Worm (Caenorhabditis elegans) whole organism, L1 larva: Measurements from ENCODE around the gene acp-7.

Experiments
- C04F5.9 ChIP-seq: sonication (generic microtip); optimal IDR thresholded peaks from 2 replicates; lab custom pipeline; 2016; ENCODE audit warnings: missing genetic modification characterization, missing compliant biosample characterization
- C16A3.4 ChIP-seq: fragments of 150-350 bp; optimal IDR thresholded peaks from 2 replicates; lab custom pipeline; 2014; ENCODE audit warnings: missing biosample characterization, missing genetic modification characterization
- C34B4.2 ChIP-seq: sonication (generic microtip); optimal IDR thresholded peaks from 2 replicates; lab custom pipeline; 2017; ENCODE audit warnings: mild to moderate bottlenecking, missing genetic modification characterization, missing compliant biosample characterization
- F16B12.6 ChIP-seq: fragments of 150-350 bp; optimal IDR thresholded peaks from 2 replicates; lab custom pipeline; 2014; ENCODE audit warnings: missing biosample characterization, missing genetic modification characterization
- Y116A8C.19 ChIP-seq: sonication (generic microtip); optimal IDR thresholded peaks from 2 replicates; lab custom pipeline; 2016; ENCODE audit warnings: missing compliant biosample characterization, missing genetic modification characterization, borderline replicate concordance
- aha-1 ChIP-seq: fragments of 150-350 bp; optimal IDR thresholded peaks from 2 replicates; lab custom pipeline; 2014; ENCODE audit warnings: missing biosample characterization, missing genetic modification characterization
- ceh-82 ChIP-seq, 3 experiments: fragments of 150-350 bp in 1 of 3; sonication (generic microtip) in 2 of 3; optimal IDR thresholded peaks; 2 replicates each; lab custom pipeline; 2014 to 2017; ENCODE audit warnings: missing biosample characterization in 3 of 3, missing genetic modification characterization in 3 of 3
- ceh-88 ChIP-seq: fragments of 200-800 bp; sonication (Bioruptor generic); IDR thresholded peaks from 2 replicates; pipeline ENCODE4 v1.3.6; 2022; ENCODE audit warnings: missing genetic modification characterization, missing compliant biosample characterization
- ceh-90 ChIP-seq: sonication (generic microtip); optimal IDR thresholded peaks from 2 replicates; lab custom pipeline; 2016; ENCODE audit warnings: missing genetic modification characterization, missing compliant biosample characterization
- ces-1 ChIP-seq: fragments of 150-350 bp; optimal IDR thresholded peaks from 2 replicates; lab custom pipeline; 2014; ENCODE audit warnings: missing biosample characterization, missing genetic modification reagents, missing genetic modification characterization
- dpl-1 ChIP-seq, 3 experiments: fragments of 150-350 bp in 2 of 3; sonication (generic microtip) in 1 of 3; optimal IDR thresholded peaks; 2 replicates each; lab custom pipeline; 2014 to 2017; ENCODE audit warnings: missing biosample characterization in 3 of 3, missing genetic modification characterization in 3 of 3, missing genetic modification reagents in 3 of 3
- efl-1 ChIP-seq, 4 experiments: fragments of 150-350 bp; optimal IDR thresholded peaks in 3 of 4; peaks in 1 of 4; 1 replicate in 1 of 4; 2 replicates in 3 of 4; lab custom pipeline; 2014; ENCODE audit warnings: missing biosample characterization in 2 of 4, missing genetic modification characterization in 2 of 4, missing genetic modification reagents in 2 of 4
- egl-27 ChIP-seq, 2 experiments: fragments of 150-350 bp in 1 of 2; sonication (generic microtip); optimal IDR thresholded peaks; 3 replicates each; lab custom pipeline; 2017 to 2018; ENCODE audit warnings: missing biosample characterization in 2 of 2, missing genetic modification characterization in 2 of 2, missing genetic modification reagents in 2 of 2
- elt-2 ChIP-seq: sonication (generic microtip); optimal IDR thresholded peaks from 2 replicates; lab custom pipeline; 2016; ENCODE audit warnings: missing genetic modification characterization, mild to moderate bottlenecking, inconsistent platforms, missing compliant biosample characterization, missing genetic modification reagents
- elt-3 ChIP-seq, 6 experiments: fragments of 150-350 bp in 1 of 6; sonication (generic microtip); optimal IDR thresholded peaks; 2 replicates each; lab custom pipeline; 2017 to 2018; ENCODE audit warnings: missing biosample characterization in 6 of 6, missing genetic modification characterization in 6 of 6, inconsistent platforms in 1 of 6
- fkh-10 ChIP-seq: sonication (generic microtip); optimal IDR thresholded peaks from 2 replicates; lab custom pipeline; 2017; ENCODE audit warnings: missing biosample characterization, missing genetic modification reagents, missing genetic modification characterization
- fkh-8 ChIP-seq: sonication (generic microtip); optimal IDR thresholded peaks from 2 replicates; lab custom pipeline; 2016; ENCODE audit warnings: mild to moderate bottlenecking, missing genetic modification characterization, missing compliant biosample characterization
- grh-1 ChIP-seq: fragments of 200-800 bp; sonication (Bioruptor generic); IDR thresholded peaks from 2 replicates; pipeline ENCODE4 v1.3.6; 2022; ENCODE audit warnings: missing genetic modification reagents, missing genetic modification characterization, missing compliant biosample characterization
- hlh-17 ChIP-seq: fragments of 200-800 bp; sonication (Bioruptor generic); optimal IDR thresholded peaks from 2 replicates; lab custom pipeline; 2018; ENCODE audit warnings: missing genetic modification characterization, mild to moderate bottlenecking, missing compliant biosample characterization, moderate library complexity, borderline replicate concordance
- hlh-4 ChIP-seq: sonication (generic microtip); optimal IDR thresholded peaks from 2 replicates; lab custom pipeline; 2016; ENCODE audit warnings: mild to moderate bottlenecking, missing genetic modification characterization, missing compliant biosample characterization
- irx-1 ChIP-seq: sonication (generic microtip); optimal IDR thresholded peaks from 2 replicates; lab custom pipeline; 2016; ENCODE audit warnings: missing genetic modification characterization, missing compliant biosample characterization
- isw-1 ChIP-seq: fragments of 200-800 bp; sonication (Bioruptor generic); IDR thresholded peaks from 2 replicates; pipeline ENCODE4 v1.3.6; 2022; ENCODE audit warnings: missing genetic modification characterization, missing compliant biosample characterization
- jun-1 ChIP-seq: fragments of 150-350 bp; optimal IDR thresholded peaks from 2 replicates; lab custom pipeline; 2014; ENCODE audit warnings: missing biosample characterization, missing genetic modification reagents, missing genetic modification characterization
- lin-15B ChIP-seq: fragments of 150-350 bp; sonication (generic microtip); optimal IDR thresholded peaks from 3 replicates; lab custom pipeline; 2014; ENCODE audit warnings: missing biosample characterization, missing genetic modification characterization
- lin-35 ChIP-seq, 2 experiments: fragments of 150-350 bp; optimal IDR thresholded peaks; 2 replicates each; lab custom pipeline; 2014; ENCODE audit warnings: missing biosample characterization in 2 of 2, missing genetic modification characterization in 2 of 2, missing genetic modification reagents in 2 of 2
- lin-39 ChIP-seq: fragments of 150-350 bp; optimal IDR thresholded peaks from 2 replicates; lab custom pipeline; 2014; ENCODE audit warnings: missing biosample characterization, missing genetic modification reagents, missing genetic modification characterization
- lir-3 ChIP-seq: sonication (generic microtip); optimal IDR thresholded peaks from 2 replicates; lab custom pipeline; 2016; ENCODE audit warnings: mild to moderate bottlenecking, missing genetic modification characterization, moderate library complexity, missing compliant biosample characterization; ENCODE audit not compliant: poor library complexity
- lsy-2 ChIP-seq, 2 experiments: fragments of 150-350 bp; optimal IDR thresholded peaks; 2 replicates each; lab custom pipeline; 2014; ENCODE audit warnings: missing biosample characterization in 2 of 2, missing genetic modification characterization in 2 of 2
- mef-2 ChIP-seq: fragments of 150-350 bp; optimal IDR thresholded peaks from 2 replicates; lab custom pipeline; 2014; ENCODE audit warnings: missing biosample characterization, missing genetic modification characterization
- nhr-12 ChIP-seq: sonication (generic microtip); optimal IDR thresholded peaks from 2 replicates; lab custom pipeline; 2017; ENCODE audit warnings: missing biosample characterization, missing genetic modification characterization
- nhr-19 ChIP-seq: fragments of 200-800 bp; sonication (Bioruptor generic); conservative IDR thresholded peaks from 2 replicates; pipeline ENCODE4 v1.3.6; 2022; ENCODE audit warnings: missing genetic modification characterization, missing compliant biosample characterization
- nhr-237 ChIP-seq: fragments of 150-350 bp; optimal IDR thresholded peaks from 2 replicates; lab custom pipeline; 2014; ENCODE audit warnings: missing biosample characterization, missing genetic modification characterization
- nhr-28 ChIP-seq: fragments of 150-350 bp; optimal IDR thresholded peaks from 2 replicates; lab custom pipeline; 2014; ENCODE audit warnings: missing biosample characterization, missing genetic modification characterization
- nhr-47 ChIP-seq: sonication (generic microtip); optimal IDR thresholded peaks from 2 replicates; lab custom pipeline; 2016; ENCODE audit warnings: mild to moderate bottlenecking, missing genetic modification characterization, moderate library complexity, missing compliant biosample characterization
- nhr-77 ChIP-seq: fragments of 150-350 bp; optimal IDR thresholded peaks from 2 replicates; lab custom pipeline; 2014; ENCODE audit warnings: missing biosample characterization, missing genetic modification characterization
- nhr-85 ChIP-seq: sonication (generic microtip); peaks from one replicate; lab custom pipeline; 2016; ENCODE audit warnings: missing genetic modification characterization, inconsistent platforms, missing compliant biosample characterization
- pag-3 ChIP-seq: sonication (generic microtip); optimal IDR thresholded peaks from 2 replicates; lab custom pipeline; 2017; ENCODE audit warnings: missing genetic modification characterization, mild to moderate bottlenecking, missing compliant biosample characterization, antibody characterized with exemption, borderline replicate concordance; ENCODE audit not compliant: insufficient read depth
- pax-3 ChIP-seq: fragments of 200-800 bp; sonication (Bioruptor generic); optimal IDR thresholded peaks from 2 replicates; lab custom pipeline; 2018; ENCODE audit warnings: mild to moderate bottlenecking, missing genetic modification characterization, moderate library complexity, missing compliant biosample characterization
- rnt-1 ChIP-seq: sonication (generic microtip); optimal IDR thresholded peaks from 2 replicates; lab custom pipeline; 2016; ENCODE audit warnings: mild to moderate bottlenecking, missing genetic modification characterization, moderate library complexity, missing compliant biosample characterization
- sptf-1 ChIP-seq: fragments of 150-350 bp; optimal IDR thresholded peaks from 2 replicates; lab custom pipeline; 2014; ENCODE audit warnings: missing biosample characterization, missing genetic modification characterization
- swsn-7 ChIP-seq: sonication (generic microtip); optimal IDR thresholded peaks from 2 replicates; lab custom pipeline; 2016; ENCODE audit warnings: missing genetic modification characterization, missing compliant biosample characterization
- unc-130 ChIP-seq: fragments of 150-350 bp; optimal IDR thresholded peaks from 2 replicates; lab custom pipeline; 2017; ENCODE audit warnings: missing biosample characterization, missing genetic modification characterization, inconsistent platforms
- unc-62 ChIP-seq: fragments of 150-350 bp; optimal IDR thresholded peaks from 2 replicates; lab custom pipeline; 2014; ENCODE audit warnings: missing biosample characterization, missing genetic modification reagents, missing genetic modification characterization
- unc-86 ChIP-seq: sonication (generic microtip); optimal IDR thresholded peaks from 2 replicates; lab custom pipeline; 2016; ENCODE audit warnings: missing genetic modification characterization, missing compliant biosample characterization
- xbp-1 ChIP-seq: sonication (generic microtip); optimal IDR thresholded peaks from 2 replicates; lab custom pipeline; 2016; ENCODE audit warnings: missing genetic modification characterization, missing compliant biosample characterization
- zag-1 ChIP-seq: fragments of 150-350 bp; optimal IDR thresholded peaks from 2 replicates; lab custom pipeline; 2014; ENCODE audit warnings: missing biosample characterization, missing genetic modification characterization

Gene acp-7

DNA sequence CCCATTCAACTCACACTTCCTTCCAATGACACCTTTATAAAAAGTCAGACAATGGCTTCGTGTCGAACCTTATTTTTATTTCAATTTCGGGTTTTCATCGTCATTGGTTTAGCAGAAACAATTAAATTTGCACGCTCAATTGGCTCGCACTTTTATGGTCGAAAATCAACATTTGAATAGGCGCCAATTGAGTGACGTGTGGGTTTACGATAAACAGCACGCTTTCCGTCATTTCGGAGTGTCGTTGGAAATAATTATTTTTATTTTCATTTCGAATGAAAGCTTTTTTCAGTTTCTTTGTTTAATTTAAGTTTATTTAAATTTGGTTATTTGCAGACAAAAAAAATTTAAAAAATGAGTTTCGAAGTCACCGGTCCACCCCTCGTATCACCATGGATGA, 16.3 kb downstream of the acp-7 start, which contains the start of gene exos-2 (continued):
- TF ChIP-seq ceh-82 (tag; optimal IDR thresholded peaks at IDR 0.05; lab: Kevin White, UChicago), result peak; percentile 53 to 75 (median 55)
- peak; percentile 41 for TF ChIP-seq irx-1 (tag; lab: Kevin White, UChicago)
- peak; percentile 77 for TF ChIP-seq nhr-47 (tag; lab: Kevin White, UChicago)
- peak; percentile 69 for TF ChIP-seq isw-1
- TF ChIP-seq lin-15B (tag; lab: Kevin White, UChicago), result peak; percentile 73
- TF ChIP-seq C04F5.9, result peak; percentile 19
- no peak for TF ChIP-seq fkh-10 (GFP tag; lab: Kevin White, UChicago)
- no peak for TF ChIP-seq ceh-90 (tag; lab: Kevin White, UChicago)
- TF ChIP-seq fkh-8, result no peak
- no peak for TF ChIP-seq jun-1
- TF ChIP-seq lin-35 (GFP tag; optimal IDR thresholded peaks at IDR 0.05; lab: Kevin White, UChicago), result peak; percentile 98 to 99
- TF ChIP-seq hlh-4 (tag; lab: Kevin White, UChicago), result no peak
- peak; percentile 80 for TF ChIP-seq rnt-1 (tag; lab: Kevin White, UChicago)
- TF ChIP-seq nhr-12 (tag; lab: Kevin White, UChicago), result no peak
- TF ChIP-seq zag-1 (tag; lab: Kevin White, UChicago), result no peak
- TF ChIP-seq grh-1 (GFP tag; lab: Robert Waterston, UW), result peak; percentile 19; the same call in 1 of the 2 replicates
- no peak for TF ChIP-seq unc-62 (GFP tag; lab: Kevin White, UChicago)
- peak in 1 of 6 experiments; percentile 34 for TF ChIP-seq elt-3 (tag; optimal IDR thresholded peaks at IDR 0.05; lab: Kevin White, UChicago)
- TF ChIP-seq C34B4.2 (tag; lab: Kevin White, UChicago), result no peak
- TF ChIP-seq lir-3 (tag; lab: Kevin White, UChicago), result peak; percentile 13
- TF ChIP-seq dpl-1 (GFP tag; optimal IDR thresholded peaks at IDR 0.05; lab: Kevin White, UChicago), result peak; percentile 95 to 97 (median 96)
- TF ChIP-seq nhr-237, result no peak
- TF ChIP-seq aha-1 (tag; lab: Kevin White, UChicago), result no peak
- TF ChIP-seq ces-1 (GFP tag; lab: Kevin White, UChicago), result no peak
- peak; percentile 63 for TF ChIP-seq swsn-7 (tag; lab: Kevin White, UChicago)
- TF ChIP-seq mef-2 (tag; lab: Kevin White, UChicago), result no peak
- TF ChIP-seq nhr-77 (tag; lab: Kevin White, UChicago), result peak; percentile 55
- no peak for TF ChIP-seq pax-3 (tag; lab: Kevin White, UChicago)
- peak; percentile 76 for TF ChIP-seq nhr-85
- TF ChIP-seq F16B12.6 (tag; lab: Kevin White, UChicago), result peak; percentile 61
- no peak for TF ChIP-seq Y116A8C.19 (tag; lab: Kevin White, UChicago)

ce11 chrIV:6413482-6413881, 18.0 kb downstream of the acp-7 start, which contains the start of gene nlp-71:
Gene nlp-71, minus strand, starts transcription at chrIV:6413582.
- TF ChIP-seq nhr-28 (tag; lab: Kevin White, UChicago), result no peak
- no peak for TF ChIP-seq swsn-7 (tag; lab: Kevin White, UChicago)
- no peak for TF ChIP-seq lin-39 (tag; lab: Kevin White, UChicago)
- no peak for TF ChIP-seq egl-27 (tag; optimal IDR thresholded peaks at IDR 0.05; lab: Kevin White, UChicago)
- TF ChIP-seq hlh-4 (tag; lab: Kevin White, UChicago), result no peak
- TF ChIP-seq elt-2, result no peak
- no peak for TF ChIP-seq efl-1 (optimal IDR thresholded peaks at IDR 0.05; lab: Kevin White, UChicago)
- no peak for TF ChIP-seq efl-1 (GFP tag; optimal IDR thresholded peaks at IDR 0.05 in 1 of 2; lab: Kevin White, UChicago)
- no peak for TF ChIP-seq unc-130
- no peak for TF ChIP-seq xbp-1 (tag; lab: Kevin White, UChicago)
- TF ChIP-seq nhr-85, result no peak

DNA sequence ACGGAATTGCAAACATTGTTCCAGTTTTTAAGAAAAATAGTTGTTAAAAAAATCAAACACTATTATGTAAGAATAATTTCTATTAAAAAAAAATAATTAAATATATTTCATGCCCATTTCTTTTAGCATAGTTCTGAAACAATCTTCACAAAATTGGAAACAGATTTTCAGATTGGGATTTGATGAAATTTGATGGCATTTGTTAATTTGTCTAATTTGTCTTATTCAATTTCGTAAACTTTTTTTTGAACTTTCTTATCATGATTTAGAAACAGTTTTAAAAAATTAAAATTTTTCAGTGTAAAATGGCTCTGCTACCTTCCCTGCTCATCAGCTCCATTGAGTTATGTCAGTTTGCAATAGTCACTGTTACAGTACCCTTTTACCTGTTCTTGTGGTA, 26.6 kb downstream of the acp-7 start, which contains the start of gene srv-13:
srv-13 (plus strand) TSS at position 301 of the 400 bp plus-strand sequence.
- TF ChIP-seq hlh-17 (GFP tag; lab: Kevin White, UChicago), result no peak
- TF ChIP-seq fkh-10 (GFP tag; lab: Kevin White, UChicago), result no peak
- TF ChIP-seq nhr-12 (tag; lab: Kevin White, UChicago), result no peak
- TF ChIP-seq ces-1 (GFP tag; lab: Kevin White, UChicago), result no peak
- TF ChIP-seq ceh-88 (GFP tag; lab: Robert Waterston, UW), result no peak
- no peak for TF ChIP-seq C16A3.4 (tag; lab: Kevin White, UChicago)
- TF ChIP-seq lsy-2 (tag; optimal IDR thresholded peaks at IDR 0.05; lab: Kevin White, UChicago), result no peak
- TF ChIP-seq unc-86 (tag; lab: Kevin White, UChicago), result no peak
- TF ChIP-seq nhr-19 (GFP tag; lab: Robert Waterston, UW), result no peak
- TF ChIP-seq pag-3 (tag; lab: Kevin White, UChicago), result no peak
- TF ChIP-seq sptf-1 (tag; lab: Kevin White, UChicago), result no peak
- TF ChIP-seq, all 84 proteins: peak for 0
